Worm (Caenorhabditis elegans) whole organism, late embryonic: Measurements from ENCODE around the gene grd-6.

Experiments
- C08G9.2 ChIP-seq: sonication (generic microtip); optimal IDR thresholded peaks from 2 replicates; lab custom pipeline; 2016; ENCODE audit warnings: mild to moderate bottlenecking, missing genetic modification characterization, moderate library complexity, missing compliant biosample characterization
- C38D4.7 ChIP-seq: fragments of 200-800 bp; sonication (Bioruptor generic); optimal IDR thresholded peaks from 2 replicates; lab custom pipeline; 2018; ENCODE audit warnings: mild to moderate bottlenecking, missing genetic modification characterization, moderate library complexity, missing compliant biosample characterization
- F13H6.1 ChIP-seq: sonication (generic microtip); optimal IDR thresholded peaks from 2 replicates; lab custom pipeline; 2016; ENCODE audit warnings: missing genetic modification characterization, missing compliant biosample characterization
- ama-1 ChIP-seq: fragments of 150-350 bp; optimal IDR thresholded peaks from 2 replicates; lab custom pipeline; 2014
- che-1 ChIP-seq: sonication (generic microtip); optimal IDR thresholded peaks from 2 replicates; lab custom pipeline; 2016; ENCODE audit warnings: mild to moderate bottlenecking, missing genetic modification characterization, missing compliant biosample characterization
- elt-2 ChIP-seq: sonication (generic microtip); optimal IDR thresholded peaks from 2 replicates; lab custom pipeline; 2016; ENCODE audit warnings: missing genetic modification reagents, missing genetic modification characterization, missing compliant biosample characterization
- hlh-15 ChIP-seq: sonication (generic microtip); optimal IDR thresholded peaks from 2 replicates; lab custom pipeline; 2016; ENCODE audit warnings: missing genetic modification characterization, missing compliant biosample characterization
- lin-11 ChIP-seq: fragments of 200-800 bp; sonication (Bioruptor generic); optimal IDR thresholded peaks from 2 replicates; lab custom pipeline; 2018; ENCODE audit warnings: mild to moderate bottlenecking, missing genetic modification characterization, missing compliant biosample characterization
- npax-4 ChIP-seq: sonication (generic microtip); optimal IDR thresholded peaks from 2 replicates; lab custom pipeline; 2016; ENCODE audit warnings: missing genetic modification characterization, missing compliant biosample characterization
- pha-4 ChIP-seq: fragments of 150-350 bp; optimal IDR thresholded peaks from 2 replicates; lab custom pipeline; 2018; ENCODE audit warnings: missing biosample characterization, missing genetic modification reagents, missing genetic modification characterization
- sox-2 ChIP-seq: fragments of 200-800 bp; sonication (Bioruptor generic); IDR thresholded peaks from 2 replicates; pipeline ENCODE4 v1.3.6; 2022; ENCODE audit warnings: missing genetic modification reagents, missing genetic modification characterization, missing compliant biosample characterization

- no peak for TF ChIP-seq sox-2
- no peak for TF ChIP-seq F13H6.1 (tag; lab: Kevin White, UChicago)
- no peak for TF ChIP-seq C38D4.7 (GFP tag; lab: Kevin White, UChicago)
- TF ChIP-seq lin-11 (tag; lab: Kevin White, UChicago): no peak
- TF ChIP-seq elt-2 (tag; lab: Kevin White, UChicago): no peak
- no peak for TF ChIP-seq ama-1 (lab: Kevin White, UChicago)
- no peak for TF ChIP-seq C08G9.2 (tag; lab: Kevin White, UChicago)
- TF ChIP-seq hlh-15 (tag; lab: Kevin White, UChicago): no peak
- no peak for TF ChIP-seq pha-4
- TF ChIP-seq npax-4 (tag; lab: Kevin White, UChicago): no peak
- no peak for TF ChIP-seq che-1
These were observed 47.9 kb upstream of the grd-6 start, which contains the start of gene pqn-16 for ce11 chrV:9173789-9174188.
